Worm (Caenorhabditis elegans) whole organism, L2 larva: Measurements from ENCODE around the gene F46H5.5.

Experiments used
- C34F6.9 ChIP-seq: fragments of 150-350 bp; optimal IDR thresholded peaks from 2 replicates; lab custom pipeline; 2014; ENCODE audit warnings: missing biosample characterization, missing genetic modification characterization
- R02D3.7 ChIP-seq: fragments of 150-350 bp; optimal IDR thresholded peaks from 2 replicates; lab custom pipeline; 2014; ENCODE audit warnings: missing biosample characterization, missing genetic modification characterization
- ZK546.5 ChIP-seq: sonication (generic microtip); optimal IDR thresholded peaks from 2 replicates; lab custom pipeline; 2017; ENCODE audit warnings: missing biosample characterization, missing genetic modification characterization
- aly-2 ChIP-seq: fragments of 150-350 bp; optimal IDR thresholded peaks from 2 replicates; lab custom pipeline; 2014; ENCODE audit warnings: missing biosample characterization, missing genetic modification characterization
- blmp-1 ChIP-seq: sonication (generic microtip); optimal IDR thresholded peaks from 2 replicates; lab custom pipeline; 2017; ENCODE audit warnings: missing genetic modification characterization, mild to moderate bottlenecking, missing compliant biosample characterization, antibody characterized with exemption, moderate library complexity; ENCODE audit not compliant: insufficient read depth
- fos-1 ChIP-seq: fragments of 150-350 bp; optimal IDR thresholded peaks from 2 replicates; lab custom pipeline; 2014; ENCODE audit warnings: missing biosample characterization, missing genetic modification characterization
- gmeb-1 ChIP-seq: fragments of 150-350 bp; optimal IDR thresholded peaks from 2 replicates; lab custom pipeline; 2014; ENCODE audit warnings: missing biosample characterization, missing genetic modification characterization
- lin-13 ChIP-seq: fragments of 150-350 bp; optimal IDR thresholded peaks from 2 replicates; lab custom pipeline; 2014; ENCODE audit warnings: missing biosample characterization, missing genetic modification reagents, missing genetic modification characterization
- mab-5 ChIP-seq: fragments of 150-350 bp; optimal IDR thresholded peaks from 2 replicates; lab custom pipeline; 2014; ENCODE audit warnings: missing biosample characterization, missing genetic modification characterization
- nhr-129 ChIP-seq: fragments of 150-350 bp; optimal IDR thresholded peaks from 2 replicates; lab custom pipeline; 2014; ENCODE audit warnings: missing biosample characterization, missing genetic modification characterization
- nhr-21 ChIP-seq: fragments of 150-350 bp; optimal IDR thresholded peaks from 2 replicates; lab custom pipeline; 2014; ENCODE audit warnings: missing biosample characterization, missing genetic modification characterization
- nhr-6 ChIP-seq: fragments of 150-350 bp; optimal IDR thresholded peaks from 2 replicates; lab custom pipeline; 2014; ENCODE audit warnings: missing biosample characterization, missing genetic modification characterization
- skn-1 ChIP-seq: sonication (generic microtip); optimal IDR thresholded peaks from 2 replicates; lab custom pipeline; 2017; ENCODE audit warnings: missing biosample characterization, missing genetic modification characterization
- sma-9 ChIP-seq, 2 experiments: fragments of 150-350 bp in 1 of 2; sonication (generic microtip) in 1 of 2; optimal IDR thresholded peaks; 2 replicates each; lab custom pipeline; 2014 to 2016; ENCODE audit warnings: missing genetic modification characterization in 2 of 2, mild to moderate bottlenecking in 1 of 2, missing biosample characterization in 1 of 2, missing compliant biosample characterization in 1 of 2, missing genetic modification reagents in 1 of 2, moderate library complexity in 1 of 2
- unc-39 ChIP-seq: fragments of 150-350 bp; optimal IDR thresholded peaks from 2 replicates; lab custom pipeline; 2014; ENCODE audit warnings: missing biosample characterization, missing genetic modification characterization
- unc-55 ChIP-seq: fragments of 150-350 bp; sonication (generic microtip); optimal IDR thresholded peaks from 3 replicates; lab custom pipeline; 2014; ENCODE audit warnings: missing biosample characterization, missing genetic modification reagents, missing genetic modification characterization
- unc-62 ChIP-seq: fragments of 150-350 bp; optimal IDR thresholded peaks from 2 replicates; lab custom pipeline; 2014; ENCODE audit warnings: missing biosample characterization, missing genetic modification reagents, missing genetic modification characterization
- ztf-4 ChIP-seq: fragments of 150-350 bp; optimal IDR thresholded peaks from 2 replicates; lab custom pipeline; 2014; ENCODE audit warnings: missing biosample characterization, missing genetic modification characterization

F46H5.5 gene

DNA sequence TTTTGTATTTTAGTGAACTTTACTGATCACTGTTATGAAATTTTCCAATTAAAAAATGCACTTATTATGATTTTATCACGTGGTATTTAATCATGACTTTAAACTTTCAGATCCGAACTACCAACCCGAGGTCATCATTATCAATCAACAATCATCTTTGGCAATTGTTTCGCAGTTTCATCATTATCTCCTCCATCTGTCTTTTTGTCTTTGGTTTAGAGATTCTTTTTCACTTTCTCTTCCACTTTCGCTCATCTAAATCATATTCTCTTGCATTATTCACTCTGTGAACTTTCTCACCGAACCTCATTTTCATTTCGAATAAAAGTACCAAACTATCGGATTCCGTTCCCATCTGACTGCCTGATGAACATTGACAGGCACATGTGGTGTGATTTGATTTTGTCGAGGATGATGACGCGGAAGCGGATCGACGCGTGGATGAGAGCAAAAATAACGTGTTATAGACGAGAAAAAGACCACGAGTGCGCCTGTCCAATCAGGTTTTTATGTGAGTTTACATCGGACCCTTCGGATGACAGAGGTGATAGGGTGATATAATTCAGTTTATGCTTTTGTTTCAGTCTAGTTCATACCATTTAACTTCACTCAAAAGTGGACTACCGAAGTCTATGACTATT, 46.2 kb downstream of the F46H5.5 start:
- TF ChIP-seq nhr-21 (tag; lab: Kevin White, UChicago) (no peak), fos-1 (no peak), R02D3.7 (tag; lab: Kevin White, UChicago) (no peak), unc-39 (tag; lab: Kevin White, UChicago) (no peak), nhr-6 (tag; lab: Kevin White, UChicago) (no peak), aly-2 (no peak), ZK546.5 (no peak), C34F6.9 (tag; lab: Kevin White, UChicago) (peak; percentile 10), ztf-4 (no peak), blmp-1 (tag; lab: Kevin White, UChicago) (peak; percentile 93), sma-9 (GFP tag; optimal IDR thresholded peaks at IDR 0.05; lab: Kevin White, UChicago) (peak; percentile 35), sma-9 (tag; optimal IDR thresholded peaks at IDR 0.05; lab: Kevin White, UChicago) (no peak), nhr-129 (tag; lab: Kevin White, UChicago) (peak; percentile 50), unc-55 (no peak), mab-5 (tag; lab: Kevin White, UChicago) (no peak)

DNA sequence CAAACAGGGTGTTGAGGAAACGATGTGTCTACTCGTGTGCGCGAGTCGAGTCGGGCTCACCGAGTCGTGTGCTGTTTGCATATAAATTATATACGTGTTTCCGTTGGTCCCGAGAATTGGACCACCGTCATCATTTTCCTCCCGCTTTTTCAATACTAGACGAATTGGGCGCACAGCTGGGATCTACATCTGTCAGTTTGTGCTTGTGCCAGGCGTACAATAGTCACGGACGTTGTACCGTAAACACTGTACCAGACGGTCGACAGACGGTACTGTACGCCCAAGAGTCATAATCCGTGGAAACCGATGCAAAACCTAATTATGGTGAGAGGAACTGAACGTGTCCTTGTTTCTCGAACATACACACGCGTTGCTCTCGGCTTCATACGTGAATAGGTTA, 47.6 kb downstream of the F46H5.5 start:
- TF ChIP-seq gmeb-1 (tag; lab: Kevin White, UChicago), result no peak
- TF ChIP-seq unc-62 (GFP tag; lab: Kevin White, UChicago), result no peak
- TF ChIP-seq nhr-21 (tag; lab: Kevin White, UChicago), result no peak
- no peak for TF ChIP-seq nhr-6 (tag; lab: Kevin White, UChicago)
- TF ChIP-seq, all 48 proteins: peak for 0

DNA sequence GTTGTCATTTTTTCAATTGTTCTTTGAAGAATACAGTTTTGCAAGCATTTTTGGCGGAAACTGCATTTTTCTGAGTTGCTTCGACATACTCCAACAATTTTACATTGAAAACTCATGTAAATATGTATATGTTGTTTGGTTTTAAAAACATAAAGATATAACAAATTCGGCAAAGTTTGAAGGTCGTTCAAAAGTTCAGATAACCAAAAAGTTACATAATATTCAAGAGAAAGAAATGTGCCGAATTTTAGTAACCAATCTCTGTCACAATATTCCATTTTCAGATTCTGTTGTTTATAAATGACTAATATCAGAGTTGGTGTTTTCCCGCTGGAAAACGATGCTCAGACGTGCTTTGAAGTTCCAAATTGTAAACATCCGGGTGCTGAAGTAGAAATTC, 50.4 kb downstream of the F46H5.5 start, which contains the start of gene ZK867.2:
Gene ZK867.2 (plus strand): TSS at position 301 of the 400 bp plus-strand sequence.
- no peak for TF ChIP-seq mab-5 (tag; lab: Kevin White, UChicago)
- TF ChIP-seq lin-13 (GFP tag; lab: Kevin White, UChicago), result no peak
- TF ChIP-seq skn-1 (tag; lab: Kevin White, UChicago), result no peak
- TF ChIP-seq, all 48 proteins: peak for 0
